Worm (Caenorhabditis elegans): Measurements from ENCODE around the gene ZK596.2.

ZK596.2 gene

DNA sequence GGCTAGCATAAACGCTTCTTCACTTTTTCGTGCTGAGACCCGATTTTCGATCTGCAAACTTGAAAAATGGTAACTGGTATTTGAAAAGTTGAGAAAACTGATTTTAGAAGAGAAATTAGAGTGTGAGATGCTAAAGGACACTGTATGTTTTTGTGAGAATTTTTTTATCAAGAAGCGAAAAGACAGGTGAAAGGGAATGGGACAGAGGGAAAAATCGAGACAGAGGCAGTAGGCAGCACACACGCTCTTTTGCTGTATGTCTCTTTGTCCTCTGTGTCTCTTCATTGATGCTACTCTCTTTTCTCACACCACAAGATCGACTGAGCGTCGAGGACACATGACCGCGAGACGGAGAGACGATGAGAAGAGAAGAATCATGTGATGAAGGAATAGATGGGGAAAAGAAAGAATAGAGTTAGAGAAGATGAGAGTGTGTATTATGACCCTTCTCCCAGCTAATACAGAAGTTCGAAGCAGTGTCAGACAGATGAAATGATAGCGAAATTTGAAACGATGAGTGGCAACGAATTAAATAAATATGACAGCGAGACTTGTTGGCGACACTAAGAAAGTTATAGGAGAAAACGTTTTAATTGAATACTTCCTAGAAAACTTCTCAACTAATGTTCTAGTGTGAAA lies 26.9 kb upstream of the ZK596.2 start, which contains the start of gene lgg-2 (continued):
- TF ChIP-seq nhr-90 (tag; optimal IDR thresholded peaks at IDR 0.05) (peak; percentile 61), lin-40 (tag; optimal IDR thresholded peaks at IDR 0.05) (peak; percentile 95), bed-2 (GFP tag; IDR thresholded peaks at IDR 0.05) (no peak), F52B5.7 (tag; optimal IDR thresholded peaks at IDR 0.05) (no peak), B0336.3 (GFP tag; IDR thresholded peaks at IDR 0.05) (peak; percentile 67; the same call in 1 of the 2 replicates), hmg-20 (GFP tag; IDR thresholded peaks at IDR 0.05) (0 out of 2 replicates have a peak, but pooled peaks have one; percentile 30), nfyb-1 (GFP tag; IDR thresholded peaks at IDR 0.05) (peak; percentile 92), egl-44 (GFP tag; IDR thresholded peaks at IDR 0.05) (0 out of 2 replicates have a peak, but pooled peaks have one; percentile 61), rec-8 (tag; optimal IDR thresholded peaks at IDR 0.05) (no peak), madf-8 (GFP tag; conservative IDR thresholded peaks at IDR 0.05) (no peak), hrde-1 (tag; optimal IDR thresholded peaks at IDR 0.05; ENCODE audit: borderline replicate concordance) (no peak), tlf-1 (GFP tag; optimal IDR thresholded peaks at IDR 0.05) (peak; percentile 86), somi-1 (GFP tag; optimal IDR thresholded peaks at IDR 0.05) (peak; percentile 95), ceh-79 (tag; optimal IDR thresholded peaks at IDR 0.05) (no peak), hlh-26 (GFP tag; conservative IDR thresholded peaks at IDR 0.05) (no peak), D2030.7 (GFP tag; IDR thresholded peaks at IDR 0.05) (no peak), lin-54 (GFP tag; optimal IDR thresholded peaks at IDR 0.05) (peak; percentile 81), hmg-1.2 (GFP tag; IDR thresholded peaks at IDR 0.05) (peak; percentile 85), dpl-1 (GFP tag; optimal IDR thresholded peaks at IDR 0.05) (no peak), zim-3 (tag; optimal IDR thresholded peaks at IDR 0.05) (no peak), ceh-58 (GFP tag; IDR thresholded peaks at IDR 0.05) (no peak), snpc-3.4 (tag; optimal IDR thresholded peaks at IDR 0.05) (no peak), fkh-3 (tag; optimal IDR thresholded peaks at IDR 0.05) (no peak), efl-1 (GFP tag; optimal IDR thresholded peaks at IDR 0.05) (no peak), hsf-1 (GFP tag; IDR thresholded peaks at IDR 0.05) (no peak), bed-1 (GFP tag; IDR thresholded peaks at IDR 0.05) (no peak), Y53F4B.3 (GFP tag; IDR thresholded peaks at IDR 0.05) (no peak), akir-1 (GFP tag; optimal IDR thresholded peaks at IDR 0.05) (no peak), cebp-1 (GFP tag; IDR thresholded peaks at IDR 0.05) (peak; percentile 44; the same call in 1 of the 2 replicates), cebp-1 (tag; optimal IDR thresholded peaks at IDR 0.05) (peak; percentile 92), sptf-2 (GFP tag; optimal IDR thresholded peaks at IDR 0.05) (no peak), Y56A3A.18 (GFP tag; IDR thresholded peaks at IDR 0.05) (peak; percentile 42; the same call in 1 of the 2 replicates), ztf-6 (GFP tag; IDR thresholded peaks at IDR 0.05) (0 out of 2 replicates have a peak, but pooled peaks have one; percentile 24), lir-1 (GFP tag; conservative IDR thresholded peaks at IDR 0.05) (0 out of 2 replicates have a peak, but pooled peaks have one; percentile 7), Y79H2A.3 (GFP tag; conservative IDR thresholded peaks at IDR 0.05) (no peak), athp-1 (tag; optimal IDR thresholded peaks at IDR 0.05) (no peak), ztf-28 (GFP tag; IDR thresholded peaks at IDR 0.05) (no peak), F49E8.2 (tag; optimal IDR thresholded peaks at IDR 0.05; ENCODE audit: insufficient read depth) (no peak), die-1 (tag; optimal IDR thresholded peaks at IDR 0.05) (peak; percentile 21), let-607 (tag; optimal IDR thresholded peaks at IDR 0.05) (peak; percentile 69 to 87), Y67H2A.10 (GFP tag; conservative IDR thresholded peaks at IDR 0.05) (peak; percentile 73), mxl-1 (tag; optimal IDR thresholded peaks at IDR 0.05) (peak; percentile 23), lsy-27 (tag; optimal IDR thresholded peaks at IDR 0.05; ENCODE audit: borderline replicate concordance, insufficient read depth) (no peak), ztf-3 (GFP tag; optimal IDR thresholded peaks at IDR 0.05) (peak; percentile 40), dpff-1 (tag; optimal IDR thresholded peaks at IDR 0.05) (no peak), lsl-1 (GFP tag; optimal IDR thresholded peaks at IDR 0.05) (no peak), ceh-27 (GFP tag; optimal IDR thresholded peaks at IDR 0.05) (peak; percentile 94)

All from whole organism, young adult.